Fruit fly (Drosophila melanogaster): ENCODE data around the gene CG5853.

DNA sequence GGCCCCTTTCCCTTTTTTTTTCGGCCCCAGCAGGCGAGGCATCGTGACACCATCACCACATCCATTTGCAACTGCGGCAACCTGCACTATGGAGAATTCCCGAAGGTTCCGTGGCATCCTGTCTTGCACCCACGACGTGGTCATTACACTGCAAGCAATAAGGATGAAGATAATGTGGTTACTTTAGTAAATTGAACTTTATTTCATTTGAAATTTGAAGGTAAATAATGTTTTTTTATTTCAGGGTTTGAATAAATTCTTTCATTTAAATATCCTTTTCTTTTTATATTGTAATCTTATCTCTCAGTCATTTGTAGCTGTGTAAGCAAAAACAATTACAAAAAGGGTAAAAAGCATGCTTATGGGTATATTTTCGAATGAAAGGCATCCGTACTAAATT, 34.4 kb upstream of the CG5853 start:
- TF ChIP-seq cic (GFP tag; optimal IDR thresholded peaks at IDR 0.05) = no peak
- no peak for TF ChIP-seq tj (GFP tag; optimal IDR thresholded peaks at IDR 0.05)
- no peak for TF ChIP-seq CG14711 (tag; optimal IDR thresholded peaks at IDR 0.05)
- no peak for TF ChIP-seq Crg-1 (GFP tag; optimal IDR thresholded peaks at IDR 0.05)
- no peak for TF ChIP-seq kay (GFP tag; ENCODE audit: borderline replicate concordance)
- no peak for TF ChIP-seq Clk (GFP tag; optimal IDR thresholded peaks at IDR 0.05)
- no peak for TF ChIP-seq CG7101 (tag; optimal IDR thresholded peaks at IDR 0.05)
- no peak for TF ChIP-seq CG7045 (GFP tag; optimal IDR thresholded peaks at IDR 0.05)
- no peak for TF ChIP-seq Hr96 (GFP tag; optimal IDR thresholded peaks at IDR 0.05)
- no peak for TF ChIP-seq CG5204 (GFP tag; optimal IDR thresholded peaks at IDR 0.05)
